Worm (Caenorhabditis elegans): ENCODE measurements around the gene gpd-2.

Gene gpd-2

ce11 chrX:3114306-3115133, at the start of gene gpd-2:
Gene gpd-2, minus strand, starts transcription at chrX:3114689.
- TF ChIP-seq C38D4.7 (GFP tag; optimal IDR thresholded peaks at IDR 0.05) (no peak), elt-2 (tag; optimal IDR thresholded peaks at IDR 0.05) (no peak), madf-2 (tag; optimal IDR thresholded peaks at IDR 0.05) (no peak)

ce11 chrX:3163972-3164575, 49.6 kb upstream of the gpd-2 start, which contains the start of gene syx-6:
Gene syx-6, plus strand, starts transcription at chrX:3164525.
- TF ChIP-seq ceh-2 (tag; optimal IDR thresholded peaks at IDR 0.05) (no peak), ceh-30 (tag; optimal IDR thresholded peaks at IDR 0.05) (no peak), ceh-22 (tag; optimal IDR thresholded peaks at IDR 0.05) (no peak), sox-4 (tag; optimal IDR thresholded peaks at IDR 0.05) (no peak), pax-1 (tag; optimal IDR thresholded peaks at IDR 0.05) (no peak), lin-11 (tag; optimal IDR thresholded peaks at IDR 0.05) (no peak), fkh-6 (tag; optimal IDR thresholded peaks at IDR 0.05) (no peak)

ce11 chrX:3159542-3159941, 45.1 kb upstream of the gpd-2 start, which contains the start of gene gcc-1:
Gene gcc-1, plus strand, starts transcription at chrX:3159940.
- no peak for TF ChIP-seq dve-1 (tag; optimal IDR thresholded peaks at IDR 0.05)
- no peak for TF ChIP-seq ceh-48 (tag; optimal IDR thresholded peaks at IDR 0.05)
- no peak for TF ChIP-seq ceh-2 (tag; optimal IDR thresholded peaks at IDR 0.05)
- no peak for TF ChIP-seq hlh-8 (tag; optimal IDR thresholded peaks at IDR 0.05)
- TF ChIP-seq tbx-2 (tag; optimal IDR thresholded peaks at IDR 0.05), result peak; percentile 2
- TF ChIP-seq gmeb-2 (tag; optimal IDR thresholded peaks at IDR 0.05), result no peak
- peak; percentile 36 for TF ChIP-seq nfya-1 (tag; optimal IDR thresholded peaks at IDR 0.05)
- TF ChIP-seq fkh-6 (tag; optimal IDR thresholded peaks at IDR 0.05), result no peak
- no peak for TF ChIP-seq dmd-4 (tag; optimal IDR thresholded peaks at IDR 0.05; ENCODE audit: borderline replicate concordance)
- TF ChIP-seq sox-2 (GFP tag; IDR thresholded peaks at IDR 0.05), result no peak
- TF ChIP-seq npax-4 (tag; optimal IDR thresholded peaks at IDR 0.05), result no peak
- TF ChIP-seq hlh-6 (tag; optimal IDR thresholded peaks at IDR 0.05), result no peak
- TF ChIP-seq ceh-31 (tag; optimal IDR thresholded peaks at IDR 0.05), result peak; percentile 36
- TF ChIP-seq ets-4 (tag; optimal IDR thresholded peaks at IDR 0.05), result no peak

- TF ChIP-seq K02D7.2 (tag; optimal IDR thresholded peaks at IDR 0.05), result no peak
- TF ChIP-seq unc-42 (tag; optimal IDR thresholded peaks at IDR 0.05), result no peak
- no peak for TF ChIP-seq ahr-1 (tag; optimal IDR thresholded peaks at IDR 0.05)
- no peak for TF ChIP-seq K09A11.1 (tag; optimal IDR thresholded peaks at IDR 0.05; ENCODE audit: insufficient read depth)
- no peak for TF ChIP-seq ceh-48 (tag; optimal IDR thresholded peaks at IDR 0.05)
- TF ChIP-seq T23F11.4 (GFP tag; optimal IDR thresholded peaks at IDR 0.05), result no peak
- no peak for TF ChIP-seq ceh-45 (GFP tag; IDR thresholded peaks at IDR 0.05)
Measured at ce11 chrX:3156062-3156791, 41.7 kb upstream of the gpd-2 start.

- TF ChIP-seq ceh-14 (tag; optimal IDR thresholded peaks at IDR 0.05), result no peak
- TF ChIP-seq unc-55 (GFP tag; optimal IDR thresholded peaks at IDR 0.05), result no peak
- TF ChIP-seq K02D7.2 (tag; optimal IDR thresholded peaks at IDR 0.05), result no peak
- TF ChIP-seq ceh-34 (tag; optimal IDR thresholded peaks at IDR 0.05), result no peak
- TF ChIP-seq ceh-9 (tag; optimal IDR thresholded peaks at IDR 0.05), result no peak
- TF ChIP-seq K09A11.1 (tag; optimal IDR thresholded peaks at IDR 0.05; ENCODE audit: insufficient read depth), result no peak
- TF ChIP-seq nhr-232 (tag; optimal IDR thresholded peaks at IDR 0.05), result no peak
- TF ChIP-seq T23F11.4 (GFP tag; optimal IDR thresholded peaks at IDR 0.05), result no peak
- TF ChIP-seq C38D4.7 (GFP tag; optimal IDR thresholded peaks at IDR 0.05), result no peak
- no peak for TF ChIP-seq elt-2 (tag; optimal IDR thresholded peaks at IDR 0.05)
- no peak for TF ChIP-seq fax-1 (tag; optimal IDR thresholded peaks at IDR 0.05)
- TF ChIP-seq sdc-2 (tag; optimal IDR thresholded peaks at IDR 0.05), result no peak
- TF ChIP-seq F13H6.1 (tag; optimal IDR thresholded peaks at IDR 0.05), result no peak
- TF ChIP-seq dmd-4 (tag; optimal IDR thresholded peaks at IDR 0.05; ENCODE audit: borderline replicate concordance), result no peak
- TF ChIP-seq odd-2 (tag; optimal IDR thresholded peaks at IDR 0.05), result no peak
- TF ChIP-seq pha-4 (tag; optimal IDR thresholded peaks at IDR 0.05), result no peak
- no peak for TF ChIP-seq rnt-1 (tag; optimal IDR thresholded peaks at IDR 0.05)
- no peak for TF ChIP-seq ttx-3 (tag; optimal IDR thresholded peaks at IDR 0.05)
Measured at ce11 chrX:3155111-3155843, 40.8 kb upstream of the gpd-2 start.
